Fruit fly (Drosophila melanogaster): ENCODE data around the gene CG14324.

The CG14324 gene

dm6 chr3R:17653879-17654278 lies 35.3 kb upstream of the CG14324 start:
- TF ChIP-seq pad (GFP tag; optimal IDR thresholded peaks at IDR 0.05) (no peak), CG12768 (GFP tag; optimal IDR thresholded peaks at IDR 0.05) (no peak), Clk (GFP tag; optimal IDR thresholded peaks at IDR 0.05) (no peak), ovo (GFP tag; optimal IDR thresholded peaks at IDR 0.05) (no peak), CG11617 (GFP tag; optimal IDR thresholded peaks at IDR 0.05) (no peak), Mnt (GFP tag; optimal IDR thresholded peaks at IDR 0.05) (no peak), kay (GFP tag; ENCODE audit: borderline replicate concordance) (no peak), cnc (optimal IDR thresholded peaks at IDR 0.05) (no peak), CG7101 (tag; optimal IDR thresholded peaks at IDR 0.05) (no peak), cic (GFP tag; optimal IDR thresholded peaks at IDR 0.05) (no peak), CG7045 (GFP tag; optimal IDR thresholded peaks at IDR 0.05) (no peak), Hr96 (GFP tag; optimal IDR thresholded peaks at IDR 0.05) (no peak), CG33017 (tag; optimal IDR thresholded peaks at IDR 0.05) (no peak), CG5204 (GFP tag; optimal IDR thresholded peaks at IDR 0.05) (no peak), toe (GFP tag; optimal IDR thresholded peaks at IDR 0.05) (no peak), bab1 (GFP tag; optimal IDR thresholded peaks at IDR 0.05) (no peak), CG14711 (tag; optimal IDR thresholded peaks at IDR 0.05) (no peak), CG1620 (GFP tag; optimal IDR thresholded peaks at IDR 0.05) (no peak), tj (GFP tag; optimal IDR thresholded peaks at IDR 0.05) (no peak), Crg-1 (GFP tag; optimal IDR thresholded peaks at IDR 0.05) (no peak)

- TF ChIP-seq toe (GFP tag; optimal IDR thresholded peaks at IDR 0.05), result peak; percentile 30
- TF ChIP-seq bab1 (GFP tag; optimal IDR thresholded peaks at IDR 0.05), result peak; percentile 19
- peak; percentile 10 for TF ChIP-seq CG14711 (tag; optimal IDR thresholded peaks at IDR 0.05)
- no peak for TF ChIP-seq CG33017 (tag; optimal IDR thresholded peaks at IDR 0.05)
- no peak for TF ChIP-seq CG12768 (GFP tag; optimal IDR thresholded peaks at IDR 0.05)
Measured at dm6 chr3R:17647444-17647843, 28.8 kb upstream of the CG14324 start, which contains the start of gene CG14322. TSS of gene CG14322 (plus strand) at chr3R:17647679.

dm6 chr3R:17646102-17647050 lies 27.8 kb upstream of the CG14324 start:
- no peak for TF ChIP-seq Clk (GFP tag; optimal IDR thresholded peaks at IDR 0.05)
- TF ChIP-seq cic (GFP tag; optimal IDR thresholded peaks at IDR 0.05), result no peak
- TF ChIP-seq bab1 (GFP tag; optimal IDR thresholded peaks at IDR 0.05), result peak; percentile 22
- TF ChIP-seq CG1620 (GFP tag; optimal IDR thresholded peaks at IDR 0.05), result no peak
- TF ChIP-seq ovo (GFP tag; optimal IDR thresholded peaks at IDR 0.05), result no peak

- TF ChIP-seq pad (GFP tag; optimal IDR thresholded peaks at IDR 0.05) (no peak), Clk (GFP tag; optimal IDR thresholded peaks at IDR 0.05) (no peak), tj (GFP tag; optimal IDR thresholded peaks at IDR 0.05) (peak; percentile 50), cnc (optimal IDR thresholded peaks at IDR 0.05) (no peak), Crg-1 (GFP tag; optimal IDR thresholded peaks at IDR 0.05) (no peak), CG14711 (tag; optimal IDR thresholded peaks at IDR 0.05) (no peak), ovo (GFP tag; optimal IDR thresholded peaks at IDR 0.05) (no peak), kay (GFP tag; ENCODE audit: borderline replicate concordance) (peak; percentile 82), CG5204 (GFP tag; optimal IDR thresholded peaks at IDR 0.05) (no peak), toe (GFP tag; optimal IDR thresholded peaks at IDR 0.05) (no peak), CG1620 (GFP tag; optimal IDR thresholded peaks at IDR 0.05) (no peak), CG11617 (GFP tag; optimal IDR thresholded peaks at IDR 0.05) (no peak), CG12768 (GFP tag; optimal IDR thresholded peaks at IDR 0.05) (no peak), cic (GFP tag; optimal IDR thresholded peaks at IDR 0.05) (no peak), Mnt (GFP tag; optimal IDR thresholded peaks at IDR 0.05) (no peak), CG7101 (tag; optimal IDR thresholded peaks at IDR 0.05) (no peak), Hr96 (GFP tag; optimal IDR thresholded peaks at IDR 0.05) (no peak), bab1 (GFP tag; optimal IDR thresholded peaks at IDR 0.05) (peak; percentile 41)
Measured at dm6 chr3R:17645239-17645638, 26.6 kb upstream of the CG14324 start.

DNA sequence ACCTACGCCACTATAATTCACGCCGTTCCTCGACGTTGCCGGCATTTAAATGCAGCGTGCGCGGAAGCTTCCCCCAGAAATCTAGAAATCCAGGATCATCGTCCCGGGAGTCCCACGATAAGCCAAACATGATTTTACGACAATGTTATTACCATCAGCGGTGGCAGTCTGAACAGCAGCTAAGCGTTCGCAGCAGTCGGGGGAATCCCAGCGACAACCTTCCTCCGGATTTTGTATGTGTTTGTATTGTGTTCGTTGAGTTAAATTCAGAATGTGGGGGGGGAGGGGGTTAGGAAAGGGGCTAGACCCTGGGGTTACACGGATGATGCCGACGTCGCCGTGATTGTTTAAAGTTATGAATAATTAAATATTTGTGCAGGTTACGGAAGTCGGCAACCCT lies 25.4 kb upstream of the CG14324 start:
- TF ChIP-seq Crg-1 (GFP tag; optimal IDR thresholded peaks at IDR 0.05) (no peak), toe (GFP tag; optimal IDR thresholded peaks at IDR 0.05) (no peak), CG14711 (tag; optimal IDR thresholded peaks at IDR 0.05) (no peak), cnc (optimal IDR thresholded peaks at IDR 0.05) (no peak), CG7045 (GFP tag; optimal IDR thresholded peaks at IDR 0.05) (no peak), CG1620 (GFP tag; optimal IDR thresholded peaks at IDR 0.05) (no peak), ovo (GFP tag; optimal IDR thresholded peaks at IDR 0.05) (no peak), tj (GFP tag; optimal IDR thresholded peaks at IDR 0.05) (no peak), pad (GFP tag; optimal IDR thresholded peaks at IDR 0.05) (no peak)

DNA sequence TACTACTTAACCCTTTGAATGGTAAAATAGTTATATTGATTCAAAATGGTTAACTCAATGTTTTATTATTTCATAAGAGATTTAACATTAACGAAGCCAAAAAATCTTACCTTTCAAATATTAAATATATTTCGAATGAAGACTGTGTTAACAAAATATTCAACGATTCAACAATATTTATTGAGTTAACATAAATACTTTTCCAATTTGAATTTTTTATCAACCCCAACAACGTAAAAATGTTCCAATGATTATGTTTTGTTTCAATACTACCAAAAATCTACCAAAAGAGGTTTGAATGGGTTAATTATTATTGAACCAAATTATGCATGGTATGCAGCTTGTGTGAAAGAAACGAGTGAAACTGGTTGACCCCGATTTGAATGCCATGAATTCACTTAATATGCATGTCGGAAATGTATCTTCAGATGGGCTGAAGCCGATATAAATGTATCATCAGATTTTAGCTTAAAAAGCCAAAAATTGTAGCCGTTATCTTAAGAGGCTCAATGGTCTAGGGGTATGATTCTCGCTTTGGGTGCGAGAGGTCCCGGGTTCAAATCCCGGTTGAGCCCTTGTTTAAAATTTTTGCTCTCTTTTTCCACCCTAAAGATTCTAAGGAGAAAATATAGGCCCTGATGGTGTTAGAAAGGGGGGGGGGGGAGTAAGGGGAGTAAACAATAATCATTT lies 12.7 kb upstream of the CG14324 start:
- peak; percentile 40 for TF ChIP-seq bab1 (GFP tag; optimal IDR thresholded peaks at IDR 0.05)
- TF ChIP-seq Hr96 (GFP tag; optimal IDR thresholded peaks at IDR 0.05), result no peak
- TF ChIP-seq tj (GFP tag; optimal IDR thresholded peaks at IDR 0.05), result peak; percentile 56
- TF ChIP-seq CG14711 (tag; optimal IDR thresholded peaks at IDR 0.05), result no peak

All from whole organism, adult.